Fruit fly (Drosophila melanogaster) whole organism, embryonic: Measurements from ENCODE around the gene Ppm1.

ENCODE experiments used
- Asciz ChIP-seq: fragments of 200-800 bp; sonication (Bioruptor generic); optimal IDR thresholded peaks from 2 replicates; lab custom pipeline; 2017; ENCODE audit warnings: missing biosample characterization, mild to moderate bottlenecking, missing genetic modification characterization, missing genetic modification reagents
- Atf6 ChIP-seq: fragments of 200-800 bp; sonication (Bioruptor generic); IDR thresholded peaks from 2 replicates; pipeline ENCODE4 v1.3.6; 2022; ENCODE audit warnings: missing biosample characterization, missing genetic modification characterization
- CG10565 ChIP-seq: fragments of 200-800 bp; sonication (Bioruptor generic); optimal IDR thresholded peaks from 3 replicates; lab custom pipeline; 2016; ENCODE audit warnings: missing biosample characterization, mild to moderate bottlenecking, missing genetic modification characterization
- CG11723 ChIP-seq: fragments of 200-800 bp; sonication (Bioruptor generic); optimal IDR thresholded peaks from 2 replicates; lab custom pipeline; 2017; ENCODE audit warnings: missing biosample characterization, mild to moderate bottlenecking, missing genetic modification characterization
- CG12219 ChIP-seq: fragments of 200-800 bp; sonication (Bioruptor generic); optimal IDR thresholded peaks from 3 replicates; lab custom pipeline; 2018; ENCODE audit warnings: missing biosample characterization, mild to moderate bottlenecking, missing genetic modification characterization
- CG12236 ChIP-seq: fragments of 200-800 bp; sonication (Bioruptor generic); optimal IDR thresholded peaks from 2 replicates; lab custom pipeline; 2016; ENCODE audit warnings: missing biosample characterization, missing genetic modification characterization
- CG12769 ChIP-seq: fragments of 200-800 bp; sonication (Bioruptor generic); optimal IDR thresholded peaks from 2 replicates; lab custom pipeline; 2019; ENCODE audit warnings: missing biosample characterization, mild to moderate bottlenecking, missing genetic modification characterization, moderate library complexity
- CG13424 ChIP-seq: fragments of 200-800 bp; sonication (Bioruptor generic); optimal IDR thresholded peaks from 2 replicates; lab custom pipeline; 2019; ENCODE audit warnings: missing biosample characterization, mild to moderate bottlenecking, missing genetic modification characterization, moderate library complexity
- CG1647 ChIP-seq: fragments of 200-800 bp; sonication (Bioruptor generic); optimal IDR thresholded peaks from 3 replicates; lab custom pipeline; 2016; ENCODE audit warnings: missing biosample characterization, missing genetic modification characterization
- CG2120 ChIP-seq: fragments of 200-800 bp; sonication (Bioruptor generic); optimal IDR thresholded peaks from 3 replicates; lab custom pipeline; 2016; ENCODE audit warnings: missing biosample characterization, missing genetic modification characterization
- CG2712 ChIP-seq: fragments of 200-800 bp; optimal IDR thresholded peaks from 3 replicates; lab custom pipeline; 2019; ENCODE audit warnings: missing biosample characterization, mild to moderate bottlenecking, missing genetic modification characterization, moderate library complexity
- CG31388 ChIP-seq: fragments of 200-800 bp; sonication (Bioruptor generic); optimal IDR thresholded peaks from 2 replicates; lab custom pipeline; 2016; ENCODE audit warnings: missing biosample characterization, missing genetic modification characterization
- CG3163 ChIP-seq: fragments of 200-800 bp; sonication (Bioruptor generic); optimal IDR thresholded peaks from 3 replicates; lab custom pipeline; 2016; ENCODE audit warnings: missing biosample characterization, missing genetic modification characterization
- CG33557 ChIP-seq: fragments of 200-800 bp; sonication (Bioruptor generic); optimal IDR thresholded peaks from 2 replicates; lab custom pipeline; 2019; ENCODE audit warnings: missing biosample characterization, mild to moderate bottlenecking, missing genetic modification characterization, moderate library complexity
- CG3726 ChIP-seq: fragments of 200-800 bp; sonication (Bioruptor generic); IDR thresholded peaks from 3 replicates; pipeline ENCODE4, ENCODE4 v1.3.6; 2022; ENCODE audit warnings: missing biosample characterization, missing genetic modification characterization
- CG4360 ChIP-seq: fragments of 200-800 bp; sonication (Bioruptor generic); IDR thresholded peaks from 2 replicates; pipeline ENCODE4 v1.3.6; 2022; ENCODE audit warnings: missing biosample characterization, missing genetic modification characterization
- CG43689 ChIP-seq: fragments of 200-800 bp; sonication (Bioruptor generic); IDR thresholded peaks from 2 replicates; pipeline ENCODE4 v1.3.6; 2022; ENCODE audit warnings: missing biosample characterization, missing genetic modification characterization
- CG4424 ChIP-seq: fragments of 200-800 bp; sonication (Bioruptor generic); optimal IDR thresholded peaks from 3 replicates; lab custom pipeline; 2016; ENCODE audit warnings: missing biosample characterization, missing genetic modification characterization
- CG4707 ChIP-seq: fragments of 200-800 bp; sonication (Bioruptor generic); optimal IDR thresholded peaks from 2 replicates; lab custom pipeline; 2018; ENCODE audit warnings: missing biosample characterization, mild to moderate bottlenecking, missing genetic modification characterization, moderate library complexity
- CG6254 ChIP-seq: fragments of 200-800 bp; sonication (Bioruptor generic); optimal IDR thresholded peaks from 3 replicates; lab custom pipeline; 2017; ENCODE audit warnings: mild to moderate bottlenecking, missing biosample characterization, missing genetic modification reagents, missing genetic modification characterization
- CG6689 ChIP-seq: fragments of 200-800 bp; sonication (Bioruptor generic); IDR thresholded peaks from 2 replicates; pipeline ENCODE4 v1.3.6; 2022; ENCODE audit warnings: missing biosample characterization, missing genetic modification characterization
- CG7271 ChIP-seq: fragments of 200-800 bp; sonication (Bioruptor generic); optimal IDR thresholded peaks from 2 replicates; lab custom pipeline; 2018; ENCODE audit warnings: missing biosample characterization, mild to moderate bottlenecking, missing genetic modification characterization, moderate library complexity
- CG8388 ChIP-seq: fragments of 200-800 bp; sonication (Bioruptor generic); optimal IDR thresholded peaks from 2 replicates; lab custom pipeline; 2019; ENCODE audit warnings: missing biosample characterization, mild to moderate bottlenecking, missing genetic modification characterization, moderate library complexity
- CG9817 ChIP-seq: fragments of 200-800 bp; sonication (Bioruptor generic); optimal IDR thresholded peaks from 2 replicates; lab custom pipeline; 2018; ENCODE audit warnings: missing biosample characterization, mild to moderate bottlenecking, missing genetic modification characterization, moderate library complexity
- CG9932 ChIP-seq: fragments of 200-800 bp; sonication (Bioruptor generic); IDR thresholded peaks from 2 replicates; pipeline ENCODE4 v1.3.6; 2022; ENCODE audit warnings: missing biosample characterization, missing genetic modification characterization
- Deaf1 ChIP-seq: fragments of 200-800 bp; optimal IDR thresholded peaks from 3 replicates; lab custom pipeline; 2019; ENCODE audit warnings: missing biosample characterization, mild to moderate bottlenecking, missing genetic modification characterization, moderate library complexity
- Dref ChIP-seq: fragments of 200-800 bp; sonication (Bioruptor generic); IDR thresholded peaks from 2 replicates; pipeline ENCODE4 v1.3.6; 2022; ENCODE audit warnings: missing biosample characterization, missing genetic modification characterization
- E2f2 ChIP-seq: fragments of 200-800 bp; sonication (Bioruptor generic); IDR thresholded peaks from 2 replicates; pipeline ENCODE4 v1.3.6; 2022; ENCODE audit warnings: missing biosample characterization, missing genetic modification characterization
- Gsc ChIP-seq: fragments of 200-800 bp; sonication (Bioruptor generic); IDR thresholded peaks from 2 replicates; pipeline ENCODE4 v1.3.6; 2022; ENCODE audit warnings: missing biosample characterization, missing genetic modification characterization
- HLH3B ChIP-seq: fragments of 200-800 bp; sonication (Bioruptor generic); IDR thresholded peaks from 2 replicates; pipeline ENCODE4 v1.3.6; 2022; ENCODE audit warnings: missing biosample characterization, missing genetic modification characterization
- Mrtf ChIP-seq: fragments of 200-800 bp; sonication (Bioruptor generic); IDR thresholded peaks from 3 replicates; pipeline ENCODE4 v1.3.6; 2022; ENCODE audit warnings: missing biosample characterization, missing genetic modification characterization
- NFAT ChIP-seq: fragments of 200-800 bp; sonication (Bioruptor generic); IDR thresholded peaks from 2 replicates; pipeline ENCODE4 v1.3.6; 2022; ENCODE audit warnings: missing biosample characterization, missing genetic modification characterization
- Side ChIP-seq: fragments of 200-800 bp; sonication (Bioruptor generic); optimal IDR thresholded peaks from 2 replicates; lab custom pipeline; 2016; ENCODE audit warnings: missing biosample characterization, missing genetic modification characterization
- Ssrp ChIP-seq: fragments of 200-800 bp; sonication (Bioruptor generic); optimal IDR thresholded peaks from 2 replicates; lab custom pipeline; 2018; ENCODE audit warnings: missing biosample characterization, mild to moderate bottlenecking, missing genetic modification characterization, moderate library complexity
- chm ChIP-seq: fragments of 200-800 bp; sonication (Bioruptor generic); IDR thresholded peaks from 2 replicates; pipeline ENCODE4 v1.3.6; 2022; ENCODE audit warnings: missing biosample characterization, missing genetic modification characterization
- croc ChIP-seq: fragments of 200-800 bp; sonication (Bioruptor generic); conservative IDR thresholded peaks from 3 replicates; pipeline ENCODE4 v1.3.6; 2022; ENCODE audit warnings: missing biosample characterization, missing genetic modification characterization
- cwo ChIP-seq: fragments of 200-800 bp; sonication (Bioruptor generic); optimal IDR thresholded peaks from 3 replicates; lab custom pipeline; 2017; ENCODE audit warnings: missing biosample characterization, missing genetic modification characterization, mild to moderate bottlenecking, moderate library complexity, missing genetic modification reagents
- eyg ChIP-seq: fragments of 200-800 bp; sonication (Bioruptor generic); optimal IDR thresholded peaks from 3 replicates; lab custom pipeline; 2016; ENCODE audit warnings: missing biosample characterization, missing genetic modification characterization
- fd3F ChIP-seq: fragments of 200-800 bp; sonication (Bioruptor generic); optimal IDR thresholded peaks from 2 replicates; lab custom pipeline; 2018; ENCODE audit warnings: missing biosample characterization, mild to moderate bottlenecking, missing genetic modification characterization, moderate library complexity
- fd96Cb ChIP-seq: fragments of 200-800 bp; sonication (Bioruptor generic); optimal IDR thresholded peaks from 2 replicates; lab custom pipeline; 2018; ENCODE audit warnings: missing biosample characterization, mild to moderate bottlenecking, missing genetic modification characterization, moderate library complexity
- jigr1 ChIP-seq: fragments of 200-800 bp; sonication (Bioruptor generic); IDR thresholded peaks from 3 replicates; pipeline ENCODE4 v1.3.6; 2022; ENCODE audit warnings: missing biosample characterization, missing genetic modification characterization
- lab ChIP-seq: fragments of 200-800 bp; sonication (Bioruptor generic); optimal IDR thresholded peaks from 3 replicates; lab custom pipeline; 2017; ENCODE audit warnings: missing biosample characterization, missing genetic modification characterization, mild to moderate bottlenecking, moderate library complexity, missing genetic modification reagents
- lbe ChIP-seq: fragments of 200-800 bp; sonication (Bioruptor generic); optimal IDR thresholded peaks from 2 replicates; lab custom pipeline; 2016; ENCODE audit warnings: missing biosample characterization, mild to moderate bottlenecking, missing genetic modification characterization
- mirr ChIP-seq: fragments of 200-800 bp; sonication (Bioruptor generic); optimal IDR thresholded peaks from 3 replicates; lab custom pipeline; 2018; ENCODE audit warnings: missing biosample characterization, mild to moderate bottlenecking, missing genetic modification characterization
- phol ChIP-seq: fragments of 200-800 bp; sonication (Bioruptor generic); optimal IDR thresholded peaks from 3 replicates; lab custom pipeline; 2018; ENCODE audit warnings: missing biosample characterization, mild to moderate bottlenecking, missing genetic modification characterization, moderate library complexity
- sd ChIP-seq: fragments of 200-800 bp; sonication (Bioruptor generic); optimal IDR thresholded peaks from 3 replicates; lab custom pipeline; 2018; ENCODE audit warnings: missing biosample characterization, mild to moderate bottlenecking, missing genetic modification characterization, moderate library complexity
- sr ChIP-seq: fragments of 200-800 bp; sonication (Bioruptor generic); IDR thresholded peaks from 3 replicates; pipeline ENCODE4 v1.3.6; 2022; ENCODE audit warnings: missing biosample characterization, missing genetic modification characterization
- twi ChIP-seq: fragments of 200-800 bp; optimal IDR thresholded peaks from 2 replicates; lab custom pipeline; 2019; ENCODE audit warnings: missing biosample characterization, mild to moderate bottlenecking, missing genetic modification characterization, moderate library complexity
- unc-4 ChIP-seq: fragments of 200-800 bp; sonication (Bioruptor generic); IDR thresholded peaks from 2 replicates; pipeline ENCODE4 v1.3.6; 2022; ENCODE audit warnings: missing biosample characterization, missing genetic modification characterization; ENCODE audit not compliant: partially characterized antibody
- z ChIP-seq: fragments of 200-800 bp; sonication (Bioruptor generic); IDR thresholded peaks from 3 replicates; pipeline ENCODE4 v1.3.6; 2022; ENCODE audit warnings: missing biosample characterization, missing genetic modification characterization

Gene Ppm1

dm6 chr3L:614751-615424, 33.8 kb downstream of the Ppm1 start (continued):
- TF ChIP-seq CG8388 (GFP tag; lab: Kevin White, UChicago) (no peak), CG2120 (no peak), Ssrp (tag; lab: Kevin White, UChicago) (no peak), unc-4 (GFP tag; lab: Robert Waterston, UW) (no peak), twi (peak; percentile 6), jigr1 (GFP tag; lab: Robert Waterston, UW) (no peak), lab (peak; percentile 60), CG7271 (tag; lab: Kevin White, UChicago) (no peak), HLH3B (GFP tag; lab: Robert Waterston, UW) (peak; percentile 49; the same call in 1 of the 2 replicates), CG12236 (no peak), CG9817 (tag; lab: Kevin White, UChicago) (no peak), Atf6 (GFP tag; lab: Robert Waterston, UW) (no peak; the same call in 1 of the 2 replicates), sd (tag; lab: Kevin White, UChicago) (peak; percentile 99), CG43689 (no peak), cwo (GFP tag; lab: Kevin White, UChicago) (no peak), Side (GFP tag; lab: Kevin White, UChicago) (no peak), Dref (no peak), Mrtf (GFP tag; lab: Robert Waterston, UW) (no peak), NFAT (0 out of 2 replicates have a peak, but pooled peaks have one; percentile 9), CG3163 (GFP tag; lab: Kevin White, UChicago) (no peak), CG3726 (GFP tag; lab: Robert Waterston, UW) (no peak), sr (GFP tag; lab: Robert Waterston, UW) (peak; percentile 53; the same call in 2 of the 3 replicates), CG9932 (peak; percentile 41; the same call in 1 of the 2 replicates), phol (tag; lab: Kevin White, UChicago) (no peak), CG6254 (GFP tag; lab: Kevin White, UChicago) (peak; percentile 25), CG4424 (GFP tag; lab: Kevin White, UChicago) (peak; percentile 18), CG4707 (peak; percentile 46), CG6689 (no peak), CG11723 (GFP tag; lab: Kevin White, UChicago) (peak; percentile 16), z (peak; percentile 62; the same call in 1 of the 3 replicates), CG10565 (GFP tag; lab: Kevin White, UChicago) (no peak), CG4360 (GFP tag; lab: Robert Waterston, UW) (peak; percentile 35; the same call in 1 of the 2 replicates), CG2712 (tag; lab: Kevin White, UChicago) (peak; percentile 13), CG1647 (no peak), fd96Cb (tag; lab: Kevin White, UChicago) (no peak), croc (no peak), CG12769 (peak; percentile 93), CG13424 (no peak), lbe (GFP tag; lab: Kevin White, UChicago) (no peak), E2f2 (peak; percentile 17; the same call in 1 of the 2 replicates), Gsc (GFP tag; lab: Robert Waterston, UW) (no peak), mirr (peak; percentile 46), Deaf1 (tag; lab: Kevin White, UChicago) (peak; percentile 43), chm (peak; percentile 76), eyg (no peak), CG33557 (peak; percentile 23), CG31388 (GFP tag; lab: Kevin White, UChicago) (no peak), fd3F (no peak), Asciz (GFP tag; lab: Kevin White, UChicago) (peak; percentile 54), CG12219 (GFP tag; lab: Kevin White, UChicago) (no peak)
